Worm (Caenorhabditis elegans): ENCODE data around the gene F37A4.6.

ce11 chrIII:6705515-6705914 lies at the start of gene F37A4.6:
- TF ChIP-seq klf-2 (GFP tag; conservative IDR thresholded peaks at IDR 0.05) = no peak
- no peak for TF ChIP-seq ztf-29 (GFP tag; IDR thresholded peaks at IDR 0.05)
- no peak for TF ChIP-seq flt-1 (GFP tag; IDR thresholded peaks at IDR 0.05)
- TF ChIP-seq ztf-23 (GFP tag; IDR thresholded peaks at IDR 0.05) = no peak
- TF ChIP-seq ref-1 (GFP tag; conservative IDR thresholded peaks at IDR 0.05) = no peak
- no peak for TF ChIP-seq T22C8.4 (GFP tag; IDR thresholded peaks at IDR 0.05)
- TF ChIP-seq tab-1 (GFP tag; IDR thresholded peaks at IDR 0.05) = no peak
- TF ChIP-seq cog-1 (tag; optimal IDR thresholded peaks at IDR 0.05) = no peak
- no peak for TF ChIP-seq med-1 (GFP tag; optimal IDR thresholded peaks at IDR 0.05; ENCODE audit: insufficient read depth)
